Worm (Caenorhabditis elegans): Measurements from ENCODE around the gene ceh-36.

The ceh-36 gene

DNA sequence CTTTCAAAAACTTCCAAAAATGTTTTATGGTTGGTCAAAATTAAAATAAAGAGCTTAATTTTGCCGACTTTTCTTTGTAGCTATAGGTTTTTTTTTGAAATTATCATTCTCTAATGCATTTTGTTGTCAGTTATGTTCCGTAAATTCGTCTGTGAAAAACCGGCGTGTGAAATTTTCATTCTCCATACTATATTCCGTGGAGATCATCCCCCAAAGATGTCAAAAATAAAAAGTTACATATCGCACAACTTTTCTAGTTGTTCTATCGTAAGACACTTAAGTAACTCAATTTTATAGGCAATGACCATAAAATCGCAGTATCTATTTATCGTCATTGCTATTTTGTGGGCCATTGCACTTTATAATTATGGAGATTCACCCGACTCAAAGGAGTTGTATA, 7.7 kb downstream of the ceh-36 start, which contains the start of gene C37E2.10:
Gene C37E2.10 (plus strand): TSS at position 301 of the 400 bp plus-strand sequence.
- no peak for TF ChIP-seq eor-1 (tag; optimal IDR thresholded peaks at IDR 0.05)

DNA sequence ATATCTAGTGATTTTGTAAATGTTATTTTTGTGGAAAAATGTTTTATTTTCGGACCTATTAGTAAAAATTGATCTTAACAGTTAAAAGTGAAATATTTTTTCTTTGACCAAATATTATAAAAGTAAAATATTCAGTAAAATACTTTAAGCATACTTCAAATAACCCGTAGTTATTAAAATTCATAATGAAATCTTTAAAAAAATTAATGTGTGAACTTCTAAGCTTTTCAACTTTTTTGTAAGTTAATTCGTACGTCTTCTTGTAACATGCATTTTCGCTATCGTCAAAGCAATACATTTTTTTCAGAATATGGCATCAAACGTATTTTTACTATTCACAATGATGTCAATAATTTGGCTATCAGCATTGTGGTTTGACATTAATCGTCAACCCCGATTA, 10.6 kb downstream of the ceh-36 start, which contains the start of gene C37E2.2:
Gene C37E2.2 (plus strand): TSS at position 301 of the 400 bp plus-strand sequence.
- TF ChIP-seq fkh-10 (GFP tag; optimal IDR thresholded peaks at IDR 0.05) (no peak), ama-1 (optimal IDR thresholded peaks at IDR 0.05) (no peak), unc-39 (tag; optimal IDR thresholded peaks at IDR 0.05) (no peak), jun-1 (tag; optimal IDR thresholded peaks at IDR 0.05) (no peak), skn-1 (tag; optimal IDR thresholded peaks at IDR 0.05) (no peak), nhr-11 (tag; optimal IDR thresholded peaks at IDR 0.05) (no peak), mdl-1 (tag; optimal IDR thresholded peaks at IDR 0.05) (no peak)

DNA sequence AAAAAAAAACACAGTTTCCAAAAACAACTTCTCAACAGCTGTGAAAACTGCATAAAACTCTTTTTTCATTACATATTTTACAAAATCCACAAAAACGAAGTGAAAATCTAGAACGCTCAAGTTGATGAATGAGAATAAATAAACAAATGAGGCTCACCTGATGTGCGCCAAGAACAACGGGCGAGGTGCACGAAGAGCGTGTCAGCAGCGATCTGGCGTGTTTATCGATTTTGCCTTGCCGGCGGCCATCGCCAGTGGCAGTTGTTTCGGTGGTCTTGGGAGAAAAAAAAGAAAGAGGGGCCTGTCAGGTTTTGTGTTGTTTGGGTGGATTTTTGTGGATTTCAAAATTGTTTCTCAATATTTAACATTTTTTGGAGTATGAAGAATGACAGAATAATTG, 12.5 kb downstream of the ceh-36 start, which contains the start of gene idhb-1:
Gene idhb-1 (minus strand): TSS at position 214 of the 400 bp plus-strand sequence.
- TF ChIP-seq ceh-16 (tag; optimal IDR thresholded peaks at IDR 0.05) (no peak), fos-1 (tag; optimal IDR thresholded peaks at IDR 0.05) (no peak), eor-1 (tag; optimal IDR thresholded peaks at IDR 0.05) (no peak), sea-2 (GFP tag; optimal IDR thresholded peaks at IDR 0.05) (no peak), nhr-11 (tag; optimal IDR thresholded peaks at IDR 0.05) (no peak), R02D3.7 (tag; optimal IDR thresholded peaks at IDR 0.05) (peak; percentile 8), egl-5 (tag; optimal IDR thresholded peaks at IDR 0.05) (peak; percentile 11), nhr-25 (tag; optimal IDR thresholded peaks at IDR 0.05) (peak; percentile 78), nhr-12 (tag; optimal IDR thresholded peaks at IDR 0.05) (no peak), lin-39 (tag; optimal IDR thresholded peaks at IDR 0.05) (peak; percentile 85), elt-1 (tag; optimal IDR thresholded peaks at IDR 0.05) (no peak), snpc-4 (tag; optimal IDR thresholded peaks at IDR 0.05) (peak; percentile 55), elt-2 (tag; optimal IDR thresholded peaks at IDR 0.05) (peak; percentile 38), ceh-9 (tag; optimal IDR thresholded peaks at IDR 0.05) (no peak), unc-62 (GFP tag; optimal IDR thresholded peaks at IDR 0.05) (no peak), nfya-1 (tag; optimal IDR thresholded peaks at IDR 0.05; ENCODE audit: insufficient read depth) (peak; percentile 80), nhr-43 (tag; optimal IDR thresholded peaks at IDR 0.05; ENCODE audit: poor library complexity, severe bottlenecking) (no peak), ZK546.5 (tag; optimal IDR thresholded peaks at IDR 0.05) (no peak), lin-15B (tag; optimal IDR thresholded peaks at IDR 0.05) (peak; percentile 80), lsy-12 (tag; optimal IDR thresholded peaks at IDR 0.05) (no peak), ztf-11 (tag; optimal IDR thresholded peaks at IDR 0.05) (no peak), nhr-23 (tag; optimal IDR thresholded peaks at IDR 0.05) (peak; percentile 34), ceh-82 (tag; optimal IDR thresholded peaks at IDR 0.05) (no peak), tbx-2 (tag; optimal IDR thresholded peaks at IDR 0.05) (peak; percentile 21), nhr-28 (tag; optimal IDR thresholded peaks at IDR 0.05) (no peak), ztf-4 (tag; optimal IDR thresholded peaks at IDR 0.05) (no peak), mml-1 (tag; optimal IDR thresholded peaks at IDR 0.05) (no peak), ceh-28 (tag; optimal IDR thresholded peaks at IDR 0.05) (peak; percentile 88), fkh-10 (GFP tag; optimal IDR thresholded peaks at IDR 0.05) (peak; percentile 8), nhr-76 (tag; optimal IDR thresholded peaks at IDR 0.05) (no peak), elt-3 (tag; optimal IDR thresholded peaks at IDR 0.05) (no peak), nhr-237 (tag; optimal IDR thresholded peaks at IDR 0.05) (no peak), nhr-77 (tag; optimal IDR thresholded peaks at IDR 0.05) (no peak), daf-12 (tag; optimal IDR thresholded peaks at IDR 0.05) (no peak), nhr-67 (tag; optimal IDR thresholded peaks at IDR 0.05) (no peak), mdl-1 (tag; optimal IDR thresholded peaks at IDR 0.05) (no peak), zag-1 (tag; optimal IDR thresholded peaks at IDR 0.05) (no peak), egl-27 (tag; optimal IDR thresholded peaks at IDR 0.05) (no peak), jun-1 (tag; optimal IDR thresholded peaks at IDR 0.05) (peak; percentile 50), fkh-2 (tag; optimal IDR thresholded peaks at IDR 0.05) (no peak), skn-1 (tag; optimal IDR thresholded peaks at IDR 0.05) (no peak), unc-39 (tag; optimal IDR thresholded peaks at IDR 0.05) (no peak), hmg-11 (tag; optimal IDR thresholded peaks at IDR 0.05) (peak; percentile 53), pha-4 (tag; optimal IDR thresholded peaks at IDR 0.05) (peak; percentile 82), aly-2 (tag; optimal IDR thresholded peaks at IDR 0.05) (no peak), ama-1 (optimal IDR thresholded peaks at IDR 0.05) (peak; percentile 11), pqm-1 (tag; optimal IDR thresholded peaks at IDR 0.05) (peak; percentile 9)

All from whole organism, L3 larva.